Fruit fly (Drosophila melanogaster) whole organism, prepupa: ENCODE results near the gene Vha55.

Source experiments
- Blimp-1 ChIP-seq: fragments of 200-800 bp; sonication (Bioruptor generic); optimal IDR thresholded peaks from 3 replicates; lab custom pipeline; 2017; ENCODE audit warnings: missing biosample characterization, missing genetic modification characterization, mild to moderate bottlenecking, moderate library complexity, missing genetic modification reagents
- CG11762 ChIP-seq: fragments of 200-800 bp; sonication (Bioruptor generic); optimal IDR thresholded peaks from 3 replicates; lab custom pipeline; 2016; ENCODE audit warnings: missing biosample characterization, missing genetic modification characterization; ENCODE audit not compliant: insufficient read depth
- CG15336 ChIP-seq: fragments of 200-800 bp; sonication (Bioruptor generic); IDR thresholded peaks from 2 replicates; pipeline ENCODE4 v1.3.6; 2022; ENCODE audit warnings: missing biosample characterization, missing genetic modification characterization
- CG1621 ChIP-seq: fragments of 200-800 bp; sonication (Bioruptor generic); optimal IDR thresholded peaks from 3 replicates; lab custom pipeline; 2018; ENCODE audit warnings: missing biosample characterization, mild to moderate bottlenecking, missing genetic modification characterization
- CG3032 ChIP-seq: fragments of 200-800 bp; optimal IDR thresholded peaks from 2 replicates; lab custom pipeline; 2019; ENCODE audit warnings: missing biosample characterization, mild to moderate bottlenecking, missing genetic modification characterization, moderate library complexity
- CG32006 ChIP-seq: fragments of 200-800 bp; sonication (Bioruptor generic); optimal IDR thresholded peaks from 3 replicates; lab custom pipeline; 2017; ENCODE audit warnings: missing biosample characterization, mild to moderate bottlenecking, missing genetic modification characterization
- CG34406 ChIP-seq: fragments of 200-800 bp; sonication (Bioruptor generic); optimal IDR thresholded peaks from 3 replicates; lab custom pipeline; 2016; ENCODE audit warnings: missing biosample characterization, missing genetic modification characterization
- CG3919 ChIP-seq: fragments of 200-800 bp; sonication (Bioruptor generic); optimal IDR thresholded peaks from 3 replicates; lab custom pipeline; 2016; ENCODE audit warnings: missing biosample characterization, missing genetic modification characterization
- CG6792 ChIP-seq: fragments of 200-800 bp; sonication (Bioruptor generic); optimal IDR thresholded peaks from 3 replicates; lab custom pipeline; 2016; ENCODE audit warnings: missing biosample characterization, missing genetic modification characterization
- CG6808 ChIP-seq: fragments of 200-800 bp; sonication (Bioruptor generic); optimal IDR thresholded peaks from 3 replicates; lab custom pipeline; 2017; ENCODE audit warnings: missing biosample characterization, missing genetic modification characterization, mild to moderate bottlenecking, moderate library complexity, missing genetic modification reagents
- CG6854 ChIP-seq: fragments of 200-800 bp; sonication (Bioruptor generic); optimal IDR thresholded peaks from 2 replicates; lab custom pipeline; 2017; ENCODE audit warnings: missing biosample characterization, mild to moderate bottlenecking, missing genetic modification characterization
- CG7368 ChIP-seq: fragments of 200-800 bp; sonication (Bioruptor generic); optimal IDR thresholded peaks from 3 replicates; lab custom pipeline; 2016; ENCODE audit warnings: missing biosample characterization, missing genetic modification characterization
- CG8319 ChIP-seq: fragments of 200-800 bp; sonication (Bioruptor generic); optimal IDR thresholded peaks from 3 replicates; lab custom pipeline; 2016; ENCODE audit warnings: missing biosample characterization, missing genetic modification characterization
- CG9139 ChIP-seq: fragments of 200-800 bp; sonication (Bioruptor generic); optimal IDR thresholded peaks from 3 replicates; lab custom pipeline; 2017; ENCODE audit warnings: missing biosample characterization, mild to moderate bottlenecking, missing genetic modification characterization
- Eip78C ChIP-seq: fragments of 200-800 bp; sonication (Bioruptor generic); peaks from one replicate; lab custom pipeline; 2016; ENCODE audit warnings: missing biosample characterization, missing genetic modification characterization
- Eip93F ChIP-seq: fragments of 200-800 bp; sonication (Bioruptor generic); optimal IDR thresholded peaks from 2 replicates; lab custom pipeline; 2016; ENCODE audit warnings: missing biosample characterization, mild to moderate bottlenecking, missing genetic modification characterization
- Ets96B ChIP-seq: fragments of 200-800 bp; optimal IDR thresholded peaks from 2 replicates; lab custom pipeline; 2019; ENCODE audit warnings: missing biosample characterization, mild to moderate bottlenecking, missing genetic modification characterization, moderate library complexity
- Hr38 ChIP-seq: sonication (Bioruptor generic); optimal IDR thresholded peaks from 2 replicates; lab custom pipeline; 2016; ENCODE audit warnings: missing biosample characterization, missing genetic modification characterization
- Hr4 ChIP-seq: fragments of 200-800 bp; sonication (Bioruptor generic); optimal IDR thresholded peaks from 3 replicates; lab custom pipeline; 2016; ENCODE audit warnings: missing biosample characterization, missing genetic modification characterization
- Lpt ChIP-seq: fragments of 200-800 bp; sonication (Bioruptor generic); optimal IDR thresholded peaks from 3 replicates; lab custom pipeline; 2016; ENCODE audit warnings: missing biosample characterization, missing genetic modification characterization
- Sox14 ChIP-seq: fragments of 200-800 bp; sonication (Bioruptor generic); optimal IDR thresholded peaks from 3 replicates; lab custom pipeline; 2016; ENCODE audit warnings: missing biosample characterization, missing genetic modification characterization
- achi ChIP-seq: fragments of 200-800 bp; sonication (Bioruptor generic); optimal IDR thresholded peaks from 3 replicates; lab custom pipeline; 2016; ENCODE audit warnings: missing biosample characterization, missing genetic modification characterization
- cyc ChIP-seq: fragments of 200-800 bp; sonication (Bioruptor generic); optimal IDR thresholded peaks from 3 replicates; lab custom pipeline; 2016; ENCODE audit warnings: missing biosample characterization, missing genetic modification characterization
- dsx ChIP-seq: fragments of 200-800 bp; optimal IDR thresholded peaks from 3 replicates; lab custom pipeline; 2019; ENCODE audit warnings: missing biosample characterization, mild to moderate bottlenecking, missing genetic modification characterization, moderate library complexity; ENCODE audit not compliant: poor library complexity, severe bottlenecking
- eg ChIP-seq: fragments of 200-800 bp; sonication (Bioruptor generic); IDR thresholded peaks from 3 replicates; pipeline ENCODE4 v1.3.6; 2022; ENCODE audit warnings: missing biosample characterization, missing genetic modification characterization
- esn ChIP-seq: fragments of 200-800 bp; sonication (Bioruptor generic); optimal IDR thresholded peaks from 2 replicates; lab custom pipeline; 2016; ENCODE audit warnings: missing biosample characterization, mild to moderate bottlenecking, missing genetic modification characterization, moderate library complexity
- fkh ChIP-seq: fragments of 200-800 bp; sonication (Bioruptor generic); optimal IDR thresholded peaks from 3 replicates; lab custom pipeline; 2017; ENCODE audit warnings: missing biosample characterization, mild to moderate bottlenecking, missing genetic modification characterization, moderate library complexity
- lz ChIP-seq: fragments of 200-800 bp; sonication (Bioruptor generic); optimal IDR thresholded peaks from 3 replicates; lab custom pipeline; 2016; ENCODE audit warnings: missing biosample characterization, missing genetic modification characterization
- pdm3 ChIP-seq: fragments of 200-800 bp; sonication (Bioruptor generic); optimal IDR thresholded peaks from 3 replicates; lab custom pipeline; 2016; ENCODE audit warnings: missing biosample characterization, missing genetic modification characterization
- spab ChIP-seq: fragments of 200-800 bp; sonication (Bioruptor generic); optimal IDR thresholded peaks from 2 replicates; lab custom pipeline; 2017; ENCODE audit warnings: missing biosample characterization, mild to moderate bottlenecking, missing genetic modification characterization, missing genetic modification reagents
- ss ChIP-seq, 2 experiments: fragments of 200-800 bp; sonication (Bioruptor generic); optimal IDR thresholded peaks; 2 replicates in 1 of 2; 3 replicates in 1 of 2; lab custom pipeline; 2017 to 2018; ENCODE audit warnings: mild to moderate bottlenecking in 2 of 2, missing biosample characterization in 2 of 2, missing genetic modification characterization in 2 of 2, moderate library complexity in 1 of 2
- svp ChIP-seq: fragments of 200-800 bp; sonication (Bioruptor generic); peaks from one replicate; lab custom pipeline; 2016; ENCODE audit warnings: missing biosample characterization, missing genetic modification characterization
- topi ChIP-seq: fragments of 200-800 bp; sonication (Bioruptor generic); optimal IDR thresholded peaks from 3 replicates; lab custom pipeline; 2016; ENCODE audit warnings: missing biosample characterization, missing genetic modification characterization

Gene Vha55

DNA sequence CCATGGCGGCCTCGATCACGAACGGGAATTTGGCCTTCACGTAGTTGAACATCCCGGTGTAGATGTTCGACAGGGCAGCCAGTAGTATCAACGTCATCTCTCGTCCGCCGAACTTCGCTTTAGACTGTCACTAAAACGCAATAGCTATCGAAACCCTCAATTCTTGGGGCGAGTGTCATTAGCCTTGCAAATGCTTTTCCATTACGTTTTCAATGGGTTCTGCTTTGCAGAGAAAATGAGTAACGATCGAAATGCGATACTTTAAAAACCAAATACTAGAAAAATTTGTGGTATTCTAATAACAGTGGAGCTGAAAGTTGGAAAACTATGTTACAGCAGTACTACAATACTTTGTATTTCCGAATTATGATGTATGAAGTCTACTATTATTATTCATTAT, 48.5 kb upstream of the Vha55 start, which contains the start of gene CG43630:
CG43630 (minus strand) TSS at position 101 of the 400 bp plus-strand sequence.
- no peak for TF ChIP-seq Eip78C (GFP tag; lab: Kevin White, UChicago)
- TF ChIP-seq CG6792: no peak
- TF ChIP-seq svp (GFP tag; lab: Kevin White, UChicago): no peak
- TF ChIP-seq CG1621: no peak
- TF ChIP-seq CG34406 (GFP tag; lab: Kevin White, UChicago): no peak

DNA sequence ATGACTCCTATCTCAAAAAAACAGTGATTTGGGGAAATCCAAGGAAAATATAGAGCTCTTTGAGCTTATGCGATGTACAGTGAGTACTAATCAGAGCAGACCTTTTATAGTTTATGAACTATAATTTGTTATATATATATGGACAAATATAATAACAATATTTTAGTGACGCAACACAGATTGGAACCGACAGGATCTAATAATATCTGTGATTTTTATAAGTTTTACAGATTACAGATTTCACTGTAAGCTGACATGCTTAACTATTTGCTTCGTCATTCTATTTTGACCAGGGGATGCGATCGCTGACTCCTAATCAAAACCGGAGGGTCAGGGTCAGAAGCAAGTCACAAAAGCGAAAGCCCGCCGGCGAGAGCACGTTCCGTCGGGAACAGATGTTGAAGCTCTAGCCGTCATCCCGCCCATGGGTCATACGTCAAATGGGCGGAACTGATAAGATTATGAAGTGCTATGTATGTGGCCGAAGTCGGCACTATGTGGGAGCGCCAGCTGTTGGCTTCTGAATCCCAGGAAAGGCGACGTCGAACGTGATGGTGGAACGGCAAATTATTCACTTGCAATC, 46.5 kb upstream of the Vha55 start, which contains the start of gene Gnmt:
Gnmt (plus strand) TSS at position 568 of the 583 bp plus-strand sequence.
- TF ChIP-seq Sox14 (GFP tag; lab: Kevin White, UChicago): no peak
- peak; percentile 98 for TF ChIP-seq svp (GFP tag; lab: Kevin White, UChicago)

DNA sequence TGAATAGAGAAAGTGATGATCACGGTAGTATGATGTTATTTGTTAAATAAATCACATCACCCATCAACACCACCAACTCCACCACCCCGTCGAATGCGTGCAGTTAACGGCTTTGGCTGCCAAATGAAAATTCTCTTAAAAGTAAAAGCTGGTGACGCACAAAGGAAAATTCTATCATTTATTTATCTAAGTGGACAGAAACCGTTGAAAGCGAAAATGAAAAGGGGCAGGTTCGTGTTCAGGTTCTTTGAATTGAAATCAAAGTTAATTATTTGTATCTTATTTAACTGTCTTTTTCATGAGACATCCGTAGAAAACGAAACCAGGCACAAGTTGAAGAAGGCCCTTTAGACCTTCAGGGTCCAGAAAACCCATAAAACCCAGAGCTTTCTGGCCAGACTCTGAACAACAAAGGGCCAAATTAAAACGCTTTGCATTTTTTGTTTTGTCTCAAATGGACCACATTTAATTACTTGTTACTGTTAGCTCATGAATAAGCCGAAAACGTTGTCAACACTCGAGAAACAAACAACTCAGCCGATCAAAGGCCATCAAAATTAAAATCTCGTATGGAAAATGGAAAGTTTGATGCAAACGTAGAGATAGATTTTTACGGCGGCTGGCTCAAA, 38.7 kb upstream of the Vha55 start:
- TF ChIP-seq Hr4 (no peak), CG3919 (GFP tag; lab: Kevin White, UChicago) (no peak), dsx (GFP tag; lab: Kevin White, UChicago) (no peak), fkh (GFP tag; lab: Kevin White, UChicago) (no peak), Eip93F (GFP tag; lab: Kevin White, UChicago) (no peak), achi (GFP tag; lab: Kevin White, UChicago) (no peak)

DNA sequence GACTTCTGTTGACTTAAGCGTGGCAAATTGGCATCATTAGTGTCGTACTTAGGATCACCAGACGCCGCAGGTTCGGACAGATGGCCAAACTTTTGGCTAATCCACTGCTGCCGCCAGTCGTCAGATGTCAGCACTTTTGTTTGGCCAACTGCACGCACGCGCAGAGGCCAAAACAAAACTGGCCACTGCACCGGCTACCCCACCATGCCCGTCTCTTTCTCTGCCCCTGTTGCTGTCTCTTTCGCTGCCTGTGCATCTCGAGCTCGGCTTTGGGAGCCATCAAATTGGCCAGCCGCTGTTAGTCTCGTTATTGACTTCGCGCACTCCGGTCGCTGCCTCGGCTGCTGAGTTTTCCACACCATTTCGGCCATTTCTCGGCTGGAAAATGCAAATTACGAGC, 34.9 kb upstream of the Vha55 start, which contains the start of gene CG14395:
CG14395 (plus strand) TSS at position 301 of the 400 bp plus-strand sequence.
- TF ChIP-seq Hr38 (GFP tag; lab: Kevin White, UChicago) (no peak), eg (GFP tag; lab: Robert Waterston, UW) (peak; percentile 36; the same call in 1 of the 3 replicates)

DNA sequence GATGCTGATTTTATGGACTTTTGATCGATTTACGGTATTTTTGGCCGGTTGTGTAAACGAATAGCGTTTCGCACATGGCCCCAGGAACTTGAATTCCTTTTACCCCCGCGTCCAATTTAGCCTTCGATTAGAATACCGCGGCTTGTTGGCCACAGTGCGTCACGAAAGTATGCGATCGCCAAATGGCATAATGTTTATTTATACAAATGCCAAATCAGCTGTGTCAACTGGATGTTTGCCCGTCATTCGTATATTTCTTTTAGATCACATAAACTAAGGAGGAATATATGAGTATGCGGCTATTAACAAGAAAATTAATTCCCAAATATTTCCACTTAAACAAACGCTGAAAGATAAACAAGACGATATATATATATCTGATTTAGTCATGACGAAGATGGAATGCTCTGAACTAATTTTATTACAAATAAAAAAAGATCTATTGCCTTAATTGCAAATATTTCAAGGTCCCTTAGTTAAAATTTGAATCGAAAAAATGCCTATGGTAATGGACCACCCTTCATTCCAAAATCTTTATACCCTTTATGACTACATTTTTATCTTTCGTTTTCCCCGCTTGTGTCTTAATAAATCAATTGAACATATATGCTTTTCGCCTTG, 29.4 kb upstream of the Vha55 start:
- no peak for TF ChIP-seq cyc (GFP tag; lab: Kevin White, UChicago)
- TF ChIP-seq Eip93F (GFP tag; lab: Kevin White, UChicago): no peak
- TF ChIP-seq CG6854 (GFP tag; lab: Kevin White, UChicago): no peak
- no peak for TF ChIP-seq spab
- TF ChIP-seq Blimp-1 (GFP tag; lab: Kevin White, UChicago): no peak
- TF ChIP-seq CG11762 (GFP tag; lab: Kevin White, UChicago): no peak
- no peak for TF ChIP-seq CG7368 (GFP tag; lab: Kevin White, UChicago)
- no peak for TF ChIP-seq CG15336 (GFP tag; lab: Robert Waterston, UW)
- TF ChIP-seq Sox14 (GFP tag; lab: Kevin White, UChicago): no peak
- TF ChIP-seq topi (GFP tag; lab: Kevin White, UChicago): no peak
- TF ChIP-seq eg (GFP tag; lab: Robert Waterston, UW): no peak
- TF ChIP-seq fkh (GFP tag; lab: Kevin White, UChicago): peak; percentile 63
- TF ChIP-seq Hr38 (GFP tag; lab: Kevin White, UChicago): no peak
- peak; percentile 12 for TF ChIP-seq svp (GFP tag; lab: Kevin White, UChicago)
- no peak for TF ChIP-seq CG32006 (GFP tag; lab: Kevin White, UChicago)
- no peak for TF ChIP-seq ss (GFP tag; optimal IDR thresholded peaks at IDR 0.05; lab: Kevin White, UChicago)
- TF ChIP-seq Ets96B (tag; lab: Kevin White, UChicago): no peak
- TF ChIP-seq Lpt: no peak
- TF ChIP-seq, all 60 proteins: peak for 2

DNA sequence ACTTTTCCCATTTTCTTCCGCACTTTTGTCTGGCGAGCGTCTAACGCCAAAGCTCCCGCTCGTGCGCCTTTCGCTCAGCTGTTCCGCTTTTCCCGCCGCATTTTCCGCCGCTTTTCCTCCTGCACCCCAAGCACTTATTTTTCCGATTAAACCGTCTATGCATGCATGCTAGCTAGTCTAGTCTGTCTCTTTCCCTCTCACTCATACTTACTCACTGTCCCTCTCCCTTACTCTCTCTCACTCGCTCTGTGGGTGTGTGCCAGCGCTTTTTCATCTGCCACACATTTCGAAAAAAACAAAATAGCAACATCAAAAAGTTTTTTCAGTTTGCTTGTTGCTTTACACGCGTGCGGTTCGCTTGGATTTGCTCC, 26.6 kb upstream of the Vha55 start, which contains the start of gene CG6225:
CG6225 (plus strand) TSS at position 325 of the 371 bp plus-strand sequence.
- TF ChIP-seq lz (GFP tag; lab: Kevin White, UChicago) (no peak), CG6792 (no peak), Blimp-1 (GFP tag; lab: Kevin White, UChicago) (no peak), esn (no peak), Hr38 (GFP tag; lab: Kevin White, UChicago) (no peak), Ets96B (tag; lab: Kevin White, UChicago) (no peak), CG15336 (GFP tag; lab: Robert Waterston, UW) (no peak), CG32006 (GFP tag; lab: Kevin White, UChicago) (no peak), Sox14 (GFP tag; lab: Kevin White, UChicago) (no peak), CG3032 (tag; lab: Kevin White, UChicago) (no peak), CG6808 (GFP tag; lab: Kevin White, UChicago) (no peak), CG8319 (GFP tag; lab: Kevin White, UChicago) (no peak), CG11762 (GFP tag; lab: Kevin White, UChicago) (no peak), CG9139 (GFP tag; lab: Kevin White, UChicago) (no peak), Hr4 (no peak), pdm3 (GFP tag; lab: Kevin White, UChicago) (no peak)
